Worm (Caenorhabditis elegans): ENCODE data around the gene srr-4.

srr-4 gene

DNA sequence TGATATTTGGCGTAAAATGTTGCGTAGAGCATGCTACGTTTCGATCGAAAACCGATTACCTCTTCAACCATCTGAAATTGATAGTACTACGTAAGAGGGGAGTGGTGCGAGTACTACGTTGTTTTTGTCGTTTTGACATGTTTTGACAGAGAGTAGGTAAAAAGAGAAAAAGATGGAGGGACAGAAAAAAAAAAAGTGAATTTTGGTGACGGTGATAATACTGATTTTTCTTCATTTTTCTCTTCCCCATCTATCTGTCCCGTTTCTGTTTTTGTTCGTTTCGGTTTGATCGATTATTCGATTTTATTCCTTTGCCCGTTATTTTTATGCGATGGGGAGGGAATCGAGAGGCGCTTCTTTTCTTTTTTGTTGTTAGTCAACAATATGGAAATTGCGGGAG, 21.9 kb downstream of the srr-4 start, which contains the start of gene K11D12.8:
TSS of gene K11D12.8 (minus strand) at position 77 of the 400 bp plus-strand sequence.
- TF ChIP-seq him-1 (tag; optimal IDR thresholded peaks at IDR 0.05) = no peak
- TF ChIP-seq W03F9.2 (tag; optimal IDR thresholded peaks at IDR 0.05) = no peak
- no peak for TF ChIP-seq dao-5 (tag; optimal IDR thresholded peaks at IDR 0.05)

ce11 chrV:5046103-5046502, 27.1 kb downstream of the srr-4 start, which contains the start of gene exc-14:
TSS of gene exc-14 (minus strand) at chrV:5046203.
- TF ChIP-seq him-1 (tag; optimal IDR thresholded peaks at IDR 0.05) = no peak
- no peak for TF ChIP-seq dao-5 (tag; optimal IDR thresholded peaks at IDR 0.05)
- no peak for TF ChIP-seq W03F9.2 (tag; optimal IDR thresholded peaks at IDR 0.05)

- TF ChIP-seq him-1 (tag; optimal IDR thresholded peaks at IDR 0.05) (no peak), W03F9.2 (tag; optimal IDR thresholded peaks at IDR 0.05) (no peak), dao-5 (tag; optimal IDR thresholded peaks at IDR 0.05) (no peak)
Measured at ce11 chrV:5046558-5046957, 27.5 kb downstream of the srr-4 start.

ce11 chrV:5049333-5049942, 30.4 kb downstream of the srr-4 start, which contains the start of the genes pqn-51 and K11D12.14:
TSS of gene pqn-51 (plus strand) at chrV:5049607.
TSS of gene K11D12.14 (plus strand) at chrV:5049636.
- TF ChIP-seq him-1 (tag; optimal IDR thresholded peaks at IDR 0.05) = peak; percentile 80
- no peak for TF ChIP-seq dao-5 (tag; optimal IDR thresholded peaks at IDR 0.05)
- TF ChIP-seq W03F9.2 (tag; optimal IDR thresholded peaks at IDR 0.05) = peak; percentile 0

DNA sequence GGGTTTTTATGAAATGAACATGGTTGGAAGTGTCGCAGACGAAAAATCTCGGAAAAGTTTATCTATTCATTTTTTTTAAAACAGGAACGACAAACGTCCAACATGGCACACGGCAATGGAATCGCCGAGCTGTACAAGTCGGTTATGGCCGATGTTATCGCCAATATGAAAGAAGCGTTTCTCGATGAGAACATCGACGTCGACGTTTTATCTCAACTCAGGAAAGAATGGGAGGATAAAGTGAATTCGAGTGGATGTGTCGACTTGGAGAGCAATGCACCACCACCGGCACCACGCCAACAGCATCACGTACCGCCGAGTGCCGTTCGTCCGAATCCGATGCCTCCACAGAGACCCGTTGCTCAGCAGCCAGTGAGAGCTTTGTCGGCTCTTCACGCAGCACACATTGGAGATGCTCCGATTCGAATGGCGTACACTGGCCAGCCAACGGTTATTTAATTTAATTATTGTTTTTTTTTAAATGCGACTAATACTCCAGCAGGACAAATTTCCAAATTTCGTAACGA, 31.1 kb downstream of the srr-4 start:
- TF ChIP-seq W03F9.2 (tag; optimal IDR thresholded peaks at IDR 0.05) (no peak), him-1 (tag; optimal IDR thresholded peaks at IDR 0.05) (no peak), dao-5 (tag; optimal IDR thresholded peaks at IDR 0.05) (no peak)

ce11 chrV:5052233-5052632, 33.2 kb downstream of the srr-4 start, which contains the start of gene K11D12.12:
TSS of gene K11D12.12 (plus strand) at chrV:5052261.
- TF ChIP-seq dao-5 (tag; optimal IDR thresholded peaks at IDR 0.05) (no peak), him-1 (tag; optimal IDR thresholded peaks at IDR 0.05) (no peak), W03F9.2 (tag; optimal IDR thresholded peaks at IDR 0.05) (no peak)

ce11 chrV:5053335-5053734, 34.3 kb downstream of the srr-4 start, which contains the start of gene cwp-4:
TSS of gene cwp-4 (plus strand) at chrV:5053635.
- TF ChIP-seq him-1 (tag; optimal IDR thresholded peaks at IDR 0.05) = no peak
- TF ChIP-seq dao-5 (tag; optimal IDR thresholded peaks at IDR 0.05) = no peak
- no peak for TF ChIP-seq W03F9.2 (tag; optimal IDR thresholded peaks at IDR 0.05)

ce11 chrV:5064761-5065421, 45.9 kb downstream of the srr-4 start, which contains the start of gene mlk-1:
TSS of gene mlk-1 (minus strand) at chrV:5064811.
- TF ChIP-seq him-1 (tag; optimal IDR thresholded peaks at IDR 0.05) = peak; percentile 37
- no peak for TF ChIP-seq dao-5 (tag; optimal IDR thresholded peaks at IDR 0.05)

ce11 chrV:5067390-5067789, 48.4 kb downstream of the srr-4 start:
- TF ChIP-seq him-1 (tag; optimal IDR thresholded peaks at IDR 0.05) (no peak), dao-5 (tag; optimal IDR thresholded peaks at IDR 0.05) (no peak), W03F9.2 (tag; optimal IDR thresholded peaks at IDR 0.05) (no peak)

- TF ChIP-seq W03F9.2 (tag; optimal IDR thresholded peaks at IDR 0.05) (no peak), dao-5 (tag; optimal IDR thresholded peaks at IDR 0.05) (no peak), him-1 (tag; optimal IDR thresholded peaks at IDR 0.05) (no peak)
Measured at ce11 chrV:5069440-5069839, 50.4 kb downstream of the srr-4 start, which contains the start of gene Y58A7A.1. TSS of gene Y58A7A.1 (minus strand) at chrV:5069540.
